Worm (Caenorhabditis elegans): Measurements from ENCODE around the gene C05C12.4.
"Not testable (repeated sequence)": the region's sequence is repeated elsewhere in the genome, so short reads cannot be mapped to it uniquely, and the experiment has no call there.

Gene C05C12.4

ce11 chrIV:11229013-11229412, 18.9 kb downstream of the C05C12.4 start:
- TF ChIP-seq php-3 (GFP tag; IDR thresholded peaks at IDR 0.05) (peak; percentile 80; the same call in 1 of the 2 replicates), hif-1 (tag; optimal IDR thresholded peaks at IDR 0.05) (no peak), daf-16 (GFP tag; optimal IDR thresholded peaks at IDR 0.05) (no peak), daf-16 (tag; optimal IDR thresholded peaks at IDR 0.05) (peak; percentile 56), rbr-2 (tag; optimal IDR thresholded peaks at IDR 0.05) (no peak), T26A8.4 (GFP tag; IDR thresholded peaks at IDR 0.05) (no peak)

ce11 chrIV:11226545-11226944, 21.3 kb downstream of the C05C12.4 start:
- TF ChIP-seq T26A8.4 (GFP tag; IDR thresholded peaks at IDR 0.05) (no peak), aha-1 (tag) (peak; percentile 15), lin-15B (tag; optimal IDR thresholded peaks at IDR 0.05) (no peak), cey-2 (tag; optimal IDR thresholded peaks at IDR 0.05; ENCODE audit: borderline replicate concordance, insufficient read depth) (no peak), mep-1 (tag; optimal IDR thresholded peaks at IDR 0.05) (peak; percentile 55), spr-3 (GFP tag; optimal IDR thresholded peaks at IDR 0.05) (no peak)

ce11 chrIV:11225715-11226475, 22.0 kb downstream of the C05C12.4 start:
- TF ChIP-seq hlh-11 (tag; optimal IDR thresholded peaks at IDR 0.05) = peak; percentile 7
- TF ChIP-seq madf-5 (GFP tag; IDR thresholded peaks at IDR 0.05) = peak in 1 of 2 experiments; percentile 92; a peak in 2 of 4 replicates
- peak; percentile 22; the same call in 1 of the 2 replicates for TF ChIP-seq pha-4 (GFP tag; IDR thresholded peaks at IDR 0.05)
- not testable (repeated sequence) for TF ChIP-seq pha-4 (tag; optimal IDR thresholded peaks at IDR 0.05)
- TF ChIP-seq T26A8.4 (GFP tag; IDR thresholded peaks at IDR 0.05) = peak; percentile 61; the same call in 1 of the 2 replicates
- peak; percentile 31; the same call in 1 of the 2 replicates for TF ChIP-seq snpc-1.2 (GFP tag; IDR thresholded peaks at IDR 0.05)
- TF ChIP-seq egl-43 (GFP tag; IDR thresholded peaks at IDR 0.05) = peak; percentile 66; the same call in 1 of the 2 replicates
- peak; percentile 99 for TF ChIP-seq set-16 (GFP tag; IDR thresholded peaks at IDR 0.05)

ce11 chrIV:11225206-11225605, 22.7 kb downstream of the C05C12.4 start, which contains the start of gene col-125:
Gene col-125 (plus strand): TSS chrIV:11225506.
- TF ChIP-seq dmd-9 (GFP tag; IDR thresholded peaks at IDR 0.05) = no peak
- TF ChIP-seq ceh-44 (GFP tag; IDR thresholded peaks at IDR 0.05) = no peak
- TF ChIP-seq Y5F2A.4 (GFP tag; optimal IDR thresholded peaks at IDR 0.05) = no peak
- TF ChIP-seq aha-1 (tag) = peak; percentile 23
- TF ChIP-seq zip-2 (tag; optimal IDR thresholded peaks at IDR 0.05) = no peak
- TF ChIP-seq daf-8 (GFP tag; IDR thresholded peaks at IDR 0.05) = no peak
- TF ChIP-seq snpc-1.2 (GFP tag; IDR thresholded peaks at IDR 0.05) = no peak
- peak; percentile 28 for TF ChIP-seq ama-1 (optimal IDR thresholded peaks at IDR 0.05)
- TF ChIP-seq zfp-3 (GFP tag; conservative IDR thresholded peaks at IDR 0.05) = no peak
- no peak for TF ChIP-seq nhr-10 (tag; optimal IDR thresholded peaks at IDR 0.05)
- no peak for TF ChIP-seq spr-3 (GFP tag; optimal IDR thresholded peaks at IDR 0.05)
- no peak for TF ChIP-seq lin-38 (GFP tag; IDR thresholded peaks at IDR 0.05)
- no peak for TF ChIP-seq ztf-7 (tag; optimal IDR thresholded peaks at IDR 0.05)
- no peak for TF ChIP-seq D1046.2 (GFP tag; IDR thresholded peaks at IDR 0.05)
- no peak for TF ChIP-seq mep-1 (tag; optimal IDR thresholded peaks at IDR 0.05)

- TF ChIP-seq snpc-4 (tag; optimal IDR thresholded peaks at IDR 0.05) (no peak), dmd-8 (GFP tag; IDR thresholded peaks at IDR 0.05) (no peak), attf-4 (tag; optimal IDR thresholded peaks at IDR 0.05) (no peak), zfp-2 (tag; optimal IDR thresholded peaks at IDR 0.05) (no peak), nhr-77 (tag; optimal IDR thresholded peaks at IDR 0.05) (no peak), ceh-20 (GFP tag; IDR thresholded peaks at IDR 0.05) (no peak), arid-1 (GFP tag; conservative IDR thresholded peaks at IDR 0.05) (no peak), rbr-2 (tag; optimal IDR thresholded peaks at IDR 0.05) (no peak), daf-19 (GFP tag; conservative IDR thresholded peaks at IDR 0.05) (no peak), nhr-102 (tag; optimal IDR thresholded peaks at IDR 0.05) (no peak), aha-1 (tag) (no peak), nhr-10 (tag; optimal IDR thresholded peaks at IDR 0.05) (no peak), nhr-28 (tag; optimal IDR thresholded peaks at IDR 0.05) (no peak), hmg-1.1 (GFP tag; IDR thresholded peaks at IDR 0.05) (no peak)
Observed at ce11 chrIV:11223878-11224277, 24.0 kb downstream of the C05C12.4 start, which contains the start of gene C29F4.3. Gene C29F4.3 (minus strand): TSS chrIV:11223978.

All from whole organism, L4 larva.